Fruit fly (Drosophila melanogaster): ENCODE results near the gene CG4022.

Gene CG4022

dm6 chr3L:9399013-9399750, 11.4 kb downstream of the CG4022 start, which contains the start of gene CG4080 (continued):
- no peak for TF ChIP-seq cas (GFP tag; IDR thresholded peaks at IDR 0.05)
- TF ChIP-seq CG14050 (GFP tag; IDR thresholded peaks at IDR 0.05) = no peak
- TF ChIP-seq CG3065 (GFP tag; optimal IDR thresholded peaks at IDR 0.05) = no peak
- TF ChIP-seq CG2889 (GFP tag; IDR thresholded peaks at IDR 0.05) = no peak
- no peak for TF ChIP-seq CG18764 (GFP tag; optimal IDR thresholded peaks at IDR 0.05)
- TF ChIP-seq ewg (GFP tag; optimal IDR thresholded peaks at IDR 0.05) = peak; percentile 3
- TF ChIP-seq Poxn (GFP tag; IDR thresholded peaks at IDR 0.05) = no peak
- no peak for TF ChIP-seq gsb (GFP tag; IDR thresholded peaks at IDR 0.05)
- TF ChIP-seq btn (GFP tag; optimal IDR thresholded peaks at IDR 0.05) = no peak
- TF ChIP-seq H2.0 (GFP tag; IDR thresholded peaks at IDR 0.05) = no peak
- 0 out of 3 replicates have a peak, but pooled peaks have one; percentile 5 for TF ChIP-seq gce (GFP tag; IDR thresholded peaks at IDR 0.05)
- peak; percentile 78 for TF ChIP-seq CG12659 (GFP tag; optimal IDR thresholded peaks at IDR 0.05)
- TF ChIP-seq pb (GFP tag; optimal IDR thresholded peaks at IDR 0.05) = no peak
- no peak for TF ChIP-seq CG2875 (GFP tag; optimal IDR thresholded peaks at IDR 0.05)
- no peak for TF ChIP-seq fd96Cb (tag; optimal IDR thresholded peaks at IDR 0.05)
- TF ChIP-seq Myb (GFP tag; optimal IDR thresholded peaks at IDR 0.05) = peak; percentile 63
- TF ChIP-seq CG10979 (tag; optimal IDR thresholded peaks at IDR 0.05) = no peak
- no peak for TF ChIP-seq CG1647 (GFP tag; optimal IDR thresholded peaks at IDR 0.05)
- no peak for TF ChIP-seq CG14667 (GFP tag; IDR thresholded peaks at IDR 0.05)
- TF ChIP-seq CG17186 (GFP tag; optimal IDR thresholded peaks at IDR 0.05) = no peak
- TF ChIP-seq CG1603 (tag; optimal IDR thresholded peaks at IDR 0.05) = peak; percentile 55
- TF ChIP-seq Fer2 (tag; optimal IDR thresholded peaks at IDR 0.05) = no peak
- TF ChIP-seq CG11398 (GFP tag; optimal IDR thresholded peaks at IDR 0.05) = no peak
- no peak for TF ChIP-seq CG15073 (GFP tag; optimal IDR thresholded peaks at IDR 0.05)
- TF ChIP-seq ham (GFP tag; IDR thresholded peaks at IDR 0.05) = no peak
- no peak for TF ChIP-seq br (optimal IDR thresholded peaks at IDR 0.05)
- no peak; the same call in 2 of the 3 replicates for TF ChIP-seq jigr1 (GFP tag; IDR thresholded peaks at IDR 0.05)
- TF ChIP-seq knrl (GFP tag; IDR thresholded peaks at IDR 0.05; ENCODE audit: partially characterized antibody) = peak; percentile 84
- TF ChIP-seq E2f1 (GFP tag; IDR thresholded peaks at IDR 0.05) = peak; percentile 25; the same call in 1 of the 2 replicates
- no peak for TF ChIP-seq CG1602 (GFP tag; optimal IDR thresholded peaks at IDR 0.05)
- no peak for TF ChIP-seq CG12219 (GFP tag; optimal IDR thresholded peaks at IDR 0.05)
- peak; percentile 72 for TF ChIP-seq vvl (GFP tag; IDR thresholded peaks at IDR 0.05)
- no peak for TF ChIP-seq CG10431 (GFP tag; optimal IDR thresholded peaks at IDR 0.05)
- no peak for TF ChIP-seq tup (GFP tag; optimal IDR thresholded peaks at IDR 0.05)
- TF ChIP-seq Aef1 (GFP tag; IDR thresholded peaks at IDR 0.05) = no peak
- no peak for TF ChIP-seq CG8478 (optimal IDR thresholded peaks at IDR 0.05)
- TF ChIP-seq Side (GFP tag; optimal IDR thresholded peaks at IDR 0.05) = no peak
- TF ChIP-seq CG6791 (GFP tag; IDR thresholded peaks at IDR 0.05; ENCODE audit: partially characterized antibody) = peak; percentile 65; the same call in 1 of the 3 replicates
- peak; percentile 62; the same call in 1 of the 2 replicates for TF ChIP-seq CG2129 (GFP tag; IDR thresholded peaks at IDR 0.05; ENCODE audit: partially characterized antibody)
- TF ChIP-seq Dek (tag; optimal IDR thresholded peaks at IDR 0.05) = peak; percentile 17
- no peak for TF ChIP-seq esg (GFP tag; conservative IDR thresholded peaks at IDR 0.05)
- no peak for TF ChIP-seq ken (GFP tag; IDR thresholded peaks at IDR 0.05)
- TF ChIP-seq CG9437 (GFP tag; optimal IDR thresholded peaks at IDR 0.05) = peak; percentile 54
- peak; percentile 11 for TF ChIP-seq gcm (GFP tag; optimal IDR thresholded peaks at IDR 0.05)
- peak; percentile 3 for TF ChIP-seq CG12744 (GFP tag; optimal IDR thresholded peaks at IDR 0.05)
- no peak for TF ChIP-seq ftz-f1 (GFP tag; optimal IDR thresholded peaks at IDR 0.05)
- no peak for TF ChIP-seq Oli (tag; optimal IDR thresholded peaks at IDR 0.05)
- no peak for TF ChIP-seq CG6272 (GFP tag; IDR thresholded peaks at IDR 0.05)
- no peak for TF ChIP-seq TFAM (GFP tag; optimal IDR thresholded peaks at IDR 0.05)
- no peak for TF ChIP-seq cato (GFP tag; optimal IDR thresholded peaks at IDR 0.05; ENCODE audit: borderline replicate concordance)
- no peak for TF ChIP-seq CG8089 (GFP tag; optimal IDR thresholded peaks at IDR 0.05)

Data from whole organism, embryonic.